Worm (Caenorhabditis elegans) whole organism, L4 larva: Measurements from ENCODE around the gene srsx-37.
"Not testable (repeated sequence)": the region's sequence is repeated elsewhere in the genome, so short reads cannot be mapped to it uniquely, and the experiment has no call there.

Source experiments
- F10B5.3 ChIP-seq: sonication (generic microtip); optimal IDR thresholded peaks from 2 replicates; lab custom pipeline; 2016; ENCODE audit warnings: mild to moderate bottlenecking, missing genetic modification characterization, missing compliant biosample characterization
- T26A8.4 ChIP-seq: fragments of 200-800 bp; sonication (Bioruptor generic); IDR thresholded peaks from 2 replicates; pipeline ENCODE4 v1.3.6; 2022; ENCODE audit warnings: missing genetic modification characterization, missing compliant biosample characterization
- aly-2 ChIP-seq: sonication (generic microtip); optimal IDR thresholded peaks from 2 replicates; lab custom pipeline; 2018; ENCODE audit warnings: missing biosample characterization, missing genetic modification characterization
- attf-4 ChIP-seq: sonication (generic microtip); optimal IDR thresholded peaks from 3 replicates; lab custom pipeline; 2017; ENCODE audit warnings: missing biosample characterization, missing genetic modification characterization
- ceh-82 ChIP-seq: sonication (generic microtip); optimal IDR thresholded peaks from 2 replicates; lab custom pipeline; 2017; ENCODE audit warnings: missing biosample characterization, missing genetic modification characterization
- ces-1 ChIP-seq: fragments of 150-350 bp; sonication (generic microtip); optimal IDR thresholded peaks from 4 replicates; lab custom pipeline; 2014; ENCODE audit warnings: missing biosample characterization, missing genetic modification reagents, missing genetic modification characterization
- cey-2 ChIP-seq: sonication (generic microtip); optimal IDR thresholded peaks from 3 replicates; lab custom pipeline; 2017; ENCODE audit warnings: missing genetic modification characterization, mild to moderate bottlenecking, missing compliant biosample characterization, antibody characterized with exemption, borderline replicate concordance; ENCODE audit not compliant: insufficient read depth
- daf-12 ChIP-seq: fragments of 150-350 bp; optimal IDR thresholded peaks from 2 replicates; lab custom pipeline; 2014; ENCODE audit warnings: missing biosample characterization, missing genetic modification reagents, missing genetic modification characterization
- daf-19 ChIP-seq: fragments of 200-800 bp; sonication (Bioruptor generic); conservative IDR thresholded peaks from 2 replicates; pipeline ENCODE4 v1.3.6; 2022; ENCODE audit warnings: missing genetic modification characterization, missing compliant biosample characterization
- dmd-8 ChIP-seq: fragments of 200-800 bp; sonication (Bioruptor generic); IDR thresholded peaks from 2 replicates; pipeline ENCODE4 v1.3.6; 2022; ENCODE audit warnings: missing genetic modification characterization, missing compliant biosample characterization
- dmd-9 ChIP-seq: fragments of 200-800 bp; sonication (Bioruptor generic); IDR thresholded peaks from 2 replicates; pipeline ENCODE4 v1.3.6; 2022; ENCODE audit warnings: missing genetic modification reagents, missing genetic modification characterization, missing compliant biosample characterization
- fkh-10 ChIP-seq: fragments of 150-350 bp; optimal IDR thresholded peaks from 2 replicates; lab custom pipeline; 2014; ENCODE audit warnings: missing biosample characterization, missing genetic modification reagents, missing genetic modification characterization
- hlh-30 ChIP-seq: sonication (generic microtip); optimal IDR thresholded peaks from 2 replicates; lab custom pipeline; 2017; ENCODE audit warnings: antibody characterized with exemption, mild to moderate bottlenecking, missing genetic modification characterization, missing compliant biosample characterization; ENCODE audit not compliant: insufficient read depth
- lin-39 ChIP-seq: fragments of 150-350 bp; optimal IDR thresholded peaks from 2 replicates; lab custom pipeline; 2014; ENCODE audit warnings: missing biosample characterization, missing genetic modification reagents, missing genetic modification characterization
- mdt-29 ChIP-seq: fragments of 200-800 bp; sonication (Bioruptor generic); IDR thresholded peaks from 2 replicates; pipeline ENCODE4 v1.3.6; 2022; ENCODE audit warnings: missing genetic modification reagents, missing genetic modification characterization, missing compliant biosample characterization
- nhr-10 ChIP-seq: fragments of 150-350 bp; optimal IDR thresholded peaks from 2 replicates; lab custom pipeline; 2014; ENCODE audit warnings: missing biosample characterization, missing genetic modification characterization
- nhr-111 ChIP-seq: fragments of 200-800 bp; sonication (Bioruptor generic); optimal IDR thresholded peaks from 2 replicates; lab custom pipeline; 2018; ENCODE audit warnings: mild to moderate bottlenecking, missing genetic modification characterization, missing compliant biosample characterization
- nhr-41 ChIP-seq: fragments of 200-800 bp; sonication (Bioruptor generic); IDR thresholded peaks from 2 replicates; pipeline ENCODE4 v1.3.6; 2022; ENCODE audit warnings: missing genetic modification reagents, missing genetic modification characterization, missing compliant biosample characterization
- nhr-42 ChIP-seq: fragments of 200-800 bp; sonication (Bioruptor generic); IDR thresholded peaks from 2 replicates; pipeline ENCODE4 v1.3.6; 2022; ENCODE audit warnings: missing genetic modification characterization, missing compliant biosample characterization
- nhr-48 ChIP-seq: sonication (generic microtip); optimal IDR thresholded peaks from 2 replicates; lab custom pipeline; 2016; ENCODE audit warnings: mild to moderate bottlenecking, missing genetic modification characterization, missing compliant biosample characterization
- rbr-2 ChIP-seq: sonication (generic microtip); optimal IDR thresholded peaks from 2 replicates; lab custom pipeline; 2016; ENCODE audit warnings: missing genotype, missing genetic modification characterization, missing compliant biosample characterization
- snpc-4 ChIP-seq: fragments of 150-350 bp; optimal IDR thresholded peaks from 2 replicates; lab custom pipeline; 2014; ENCODE audit warnings: missing biosample characterization, missing genetic modification characterization
- spr-3 ChIP-seq: fragments of 200-800 bp; sonication (Bioruptor generic); optimal IDR thresholded peaks from 2 replicates; lab custom pipeline; 2018; ENCODE audit warnings: mild to moderate bottlenecking, missing genetic modification characterization, missing compliant biosample characterization

The srsx-37 gene

DNA sequence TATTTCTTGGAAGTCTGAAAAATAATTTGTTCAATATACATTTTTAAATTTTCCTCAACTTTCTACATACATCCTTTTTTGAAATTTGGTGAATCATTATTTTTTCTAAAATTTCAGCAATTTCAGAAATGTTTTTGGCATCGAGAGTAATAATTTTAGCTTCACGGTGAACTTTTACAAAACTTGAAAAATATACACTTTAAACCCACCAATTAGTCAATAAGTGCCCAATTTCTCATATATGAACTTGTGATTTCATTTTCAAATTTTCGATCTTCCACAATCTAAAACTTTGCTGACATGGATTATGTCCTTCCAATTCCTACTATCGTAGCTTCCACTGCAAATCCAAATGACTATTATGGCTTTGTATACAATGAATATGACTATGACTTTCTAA lies 35.3 kb downstream of the srsx-37 start, which contains the start of gene srw-24:
TSS of gene srw-24 (plus strand) at position 301 of the 400 bp plus-strand sequence.
- TF ChIP-seq dmd-9 (GFP tag; lab: Robert Waterston, UW), result no peak
- no peak for TF ChIP-seq ces-1 (GFP tag; lab: Kevin White, UChicago)
- TF ChIP-seq nhr-41 (GFP tag; lab: Robert Waterston, UW), result no peak
- TF ChIP-seq nhr-48 (tag; lab: Kevin White, UChicago), result no peak
- TF ChIP-seq ceh-82 (tag; lab: Kevin White, UChicago), result no peak
- no peak for TF ChIP-seq attf-4 (tag; lab: Kevin White, UChicago)
- no peak for TF ChIP-seq T26A8.4
- TF ChIP-seq, all 104 proteins: peak for 0

DNA sequence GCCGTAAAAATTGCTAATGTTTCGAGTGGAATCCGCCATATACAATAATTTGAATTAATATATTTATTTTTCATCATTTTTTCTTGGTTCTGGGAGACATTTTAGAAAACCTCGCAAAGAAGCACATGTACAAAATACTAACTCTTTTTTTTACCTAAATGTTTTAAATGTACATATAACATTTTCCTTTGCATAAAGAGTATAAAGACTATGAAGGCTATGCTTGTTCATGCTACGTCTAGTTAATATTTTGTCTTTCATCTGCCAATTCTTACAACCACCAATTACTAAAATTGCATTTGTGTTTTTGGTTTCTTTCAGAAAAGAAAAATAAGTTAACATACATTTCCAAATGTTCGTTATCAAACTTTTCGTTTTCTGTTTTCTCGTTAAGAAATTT lies 37.6 kb downstream of the srsx-37 start, which contains the start of gene irld-25:
TSS of gene irld-25 (plus strand) at position 301 of the 400 bp plus-strand sequence.
- TF ChIP-seq rbr-2 (tag; lab: Kevin White, UChicago) (no peak), mdt-29 (GFP tag; lab: Robert Waterston, UW) (no peak), fkh-10 (no peak)

DNA sequence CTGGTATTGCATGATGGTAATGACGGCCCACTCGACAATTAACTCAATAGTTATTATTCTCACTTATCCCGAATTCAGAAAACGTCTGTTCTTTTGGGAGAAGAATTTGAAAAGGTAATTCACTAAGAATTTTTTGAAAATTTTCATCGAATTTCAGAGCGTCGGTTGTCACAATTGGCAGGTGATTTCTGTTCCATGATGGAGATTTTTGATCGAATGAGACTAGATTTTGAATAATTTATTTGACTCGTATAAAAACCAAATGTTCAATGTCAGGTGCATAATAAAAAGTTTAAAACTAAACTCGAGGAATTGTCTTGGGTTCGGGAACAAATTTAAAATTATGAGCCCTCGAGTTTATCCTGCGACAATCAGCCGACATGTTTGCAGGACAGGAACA lies 42.2 kb downstream of the srsx-37 start, which contains the start of gene sri-25:
TSS of gene sri-25 (plus strand) at position 301 of the 400 bp plus-strand sequence.
- no peak for TF ChIP-seq daf-19 (GFP tag; lab: Robert Waterston, UW)
- TF ChIP-seq nhr-42, result no peak
- no peak for TF ChIP-seq nhr-10 (tag; lab: Kevin White, UChicago)
- TF ChIP-seq daf-12 (tag; lab: Kevin White, UChicago), result no peak
- TF ChIP-seq F10B5.3, result no peak
- TF ChIP-seq dmd-8 (GFP tag; lab: Robert Waterston, UW), result no peak
- no peak for TF ChIP-seq aly-2 (tag; lab: Kevin White, UChicago)
- no peak for TF ChIP-seq snpc-4 (tag; lab: Kevin White, UChicago)

DNA sequence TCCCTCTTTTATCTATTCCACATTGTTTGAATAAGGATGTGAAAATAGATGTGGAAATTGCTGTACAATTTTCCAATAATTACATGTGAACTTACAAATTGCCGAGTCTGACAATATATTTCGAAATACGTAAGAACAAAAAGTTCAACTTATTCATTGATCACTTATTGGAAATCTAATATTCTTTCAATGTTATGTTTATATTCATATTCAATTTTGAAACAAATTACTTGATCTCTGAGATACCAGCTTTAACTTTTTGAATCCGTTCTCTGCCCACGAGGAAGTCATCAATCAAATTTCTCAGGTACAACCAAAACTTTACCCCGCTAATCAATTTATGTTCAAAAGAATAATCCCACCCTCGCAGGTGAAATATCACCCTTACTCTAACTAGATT lies 43.8 kb downstream of the srsx-37 start, which contains the start of gene sri-26:
TSS of gene sri-26 (plus strand) at position 301 of the 400 bp plus-strand sequence.
- not testable (repeated sequence) for TF ChIP-seq nhr-10, lin-39, hlh-30 (tag; lab: Kevin White, UChicago)
- TF ChIP-seq, all 104 proteins: peak for 0; not testable (repeated sequence) for 104

DNA sequence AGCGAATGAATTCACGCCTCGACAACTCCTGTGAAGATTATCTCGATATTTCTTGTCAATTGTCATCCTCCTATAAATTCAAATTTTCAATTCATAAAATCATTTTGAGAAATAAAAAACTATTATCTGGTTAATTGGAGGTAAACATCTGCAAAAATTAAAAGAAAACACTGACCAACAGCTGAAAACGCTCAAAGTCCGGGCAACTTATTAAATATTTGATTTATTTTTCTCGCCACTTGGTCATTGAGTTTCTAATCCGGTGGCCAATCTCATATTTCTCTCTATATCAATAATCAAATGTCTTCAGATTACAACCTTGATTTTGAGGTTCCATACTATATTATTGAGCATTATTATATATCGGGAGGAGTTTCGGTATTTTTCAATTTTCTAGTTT lies 47.1 kb downstream of the srsx-37 start, which contains the start of gene sri-24:
TSS of gene sri-24 (plus strand) at position 301 of the 400 bp plus-strand sequence.
- not testable (repeated sequence) for TF ChIP-seq cey-2 (tag; lab: Kevin White, UChicago); T26A8.4; aly-2 (tag; lab: Kevin White, UChicago)

DNA sequence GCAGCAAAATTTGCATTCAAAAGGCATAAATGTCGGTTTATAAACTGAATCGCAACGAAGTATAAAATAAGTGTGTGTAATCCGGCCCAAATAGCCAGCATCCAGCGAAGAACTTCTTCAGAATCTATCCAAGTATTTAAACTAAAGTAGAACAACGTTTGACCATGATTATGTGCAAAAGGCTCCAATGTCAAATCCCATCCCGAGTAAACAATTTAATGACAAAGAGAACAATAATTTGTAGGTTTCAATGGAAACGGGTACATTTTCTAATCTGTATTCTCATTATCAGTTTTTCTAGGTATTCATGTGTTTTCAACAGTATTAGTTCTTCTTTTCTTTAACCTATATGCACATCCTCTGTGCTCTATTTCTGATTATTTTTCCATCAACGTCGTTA lies 51.3 kb downstream of the srsx-37 start, which contains the start of gene C41G6.12:
TSS of gene C41G6.12 (minus strand) at position 101 of the 400 bp plus-strand sequence.
- TF ChIP-seq spr-3; nhr-111 (GFP tag; lab: Kevin White, UChicago); dmd-9 (GFP tag; lab: Robert Waterston, UW): not testable (repeated sequence)
